Fruit fly (Drosophila melanogaster): ENCODE results near the gene hzg.
A peak's percentile ranks its signal among the peaks of the same experiment; 100 is the strongest.

hzg gene

dm6 chr3L:16043045-16043781 is 38.7 kb upstream of the hzg start (continued):
- TF ChIP-seq CG4424 (GFP tag; optimal IDR thresholded peaks at IDR 0.05) = peak; percentile 34
- peak; percentile 72 for TF ChIP-seq cg (GFP tag; optimal IDR thresholded peaks at IDR 0.05)
- peak; percentile 96 for TF ChIP-seq sqz (GFP tag; optimal IDR thresholded peaks at IDR 0.05)
- TF ChIP-seq fu2 (GFP tag; optimal IDR thresholded peaks at IDR 0.05) = no peak
- TF ChIP-seq CG1603 (tag; optimal IDR thresholded peaks at IDR 0.05) = no peak
- no peak for TF ChIP-seq ase (GFP tag; IDR thresholded peaks at IDR 0.05)
- 0 out of 3 replicates have a peak, but pooled peaks have one; percentile 43 for TF ChIP-seq CG11456 (GFP tag; IDR thresholded peaks at IDR 0.05)
- peak; percentile 54 for TF ChIP-seq Med (GFP tag)
- TF ChIP-seq Bgb (GFP tag; IDR thresholded peaks at IDR 0.05; ENCODE audit: partially characterized antibody) = no peak
- TF ChIP-seq D19A (tag; optimal IDR thresholded peaks at IDR 0.05) = peak; percentile 72
- TF ChIP-seq stc (GFP tag; IDR thresholded peaks at IDR 0.05) = 0 out of 2 replicates have a peak, but pooled peaks have one; percentile 33
- TF ChIP-seq CG8924 (tag; optimal IDR thresholded peaks at IDR 0.05) = peak; percentile 25
- no peak for TF ChIP-seq sc (optimal IDR thresholded peaks at IDR 0.05)
- TF ChIP-seq sc (GFP tag; optimal IDR thresholded peaks at IDR 0.05) = peak; percentile 28
- TF ChIP-seq CG12391 (tag; optimal IDR thresholded peaks at IDR 0.05) = peak; percentile 71
- TF ChIP-seq CG18476 (GFP tag; optimal IDR thresholded peaks at IDR 0.05) = no peak
- TF ChIP-seq HHEX (GFP tag; optimal IDR thresholded peaks at IDR 0.05) = peak; percentile 49
- TF ChIP-seq dpn (GFP tag; optimal IDR thresholded peaks at IDR 0.05) = peak in 1 of 2 experiments; percentile 21
- TF ChIP-seq bsh (GFP tag; optimal IDR thresholded peaks at IDR 0.05) = peak; percentile 74 to 81
- no peak for TF ChIP-seq CG32772 (GFP tag; IDR thresholded peaks at IDR 0.05)
- TF ChIP-seq Oli (tag; optimal IDR thresholded peaks at IDR 0.05) = peak; percentile 69
- no peak for TF ChIP-seq pzg (GFP tag; optimal IDR thresholded peaks at IDR 0.05)
- peak; percentile 9 for TF ChIP-seq CG9437 (GFP tag; optimal IDR thresholded peaks at IDR 0.05)
- no peak for TF ChIP-seq caup (GFP tag; optimal IDR thresholded peaks at IDR 0.05; ENCODE audit: severe bottlenecking)
- no peak for TF ChIP-seq CG14965 (GFP tag; optimal IDR thresholded peaks at IDR 0.05; ENCODE audit: borderline replicate concordance)
- TF ChIP-seq CG30403 (GFP tag; optimal IDR thresholded peaks at IDR 0.05) = peak; percentile 13
- TF ChIP-seq Hr51 (GFP tag; optimal IDR thresholded peaks at IDR 0.05) = peak in 1 of 2 experiments; percentile 51
- no peak for TF ChIP-seq CG14441 (GFP tag; IDR thresholded peaks at IDR 0.05)
- TF ChIP-seq CG6254 (GFP tag; optimal IDR thresholded peaks at IDR 0.05) = peak; percentile 37
- TF ChIP-seq hbn (GFP tag; IDR thresholded peaks at IDR 0.05; ENCODE audit: partially characterized antibody) = no peak
- TF ChIP-seq Hmr (GFP tag; optimal IDR thresholded peaks at IDR 0.05) = peak; percentile 20
- TF ChIP-seq sr (GFP tag; IDR thresholded peaks at IDR 0.05) = no peak
- peak; percentile 66 for TF ChIP-seq CG2678 (tag; optimal IDR thresholded peaks at IDR 0.05)
- TF ChIP-seq phol (tag; optimal IDR thresholded peaks at IDR 0.05) = peak; percentile 54
- TF ChIP-seq Asciz (GFP tag; optimal IDR thresholded peaks at IDR 0.05) = peak; percentile 24
- TF ChIP-seq rib (GFP tag; IDR thresholded peaks at IDR 0.05) = peak; percentile 24; the same call in 1 of the 2 replicates
- peak; percentile 40 for TF ChIP-seq CG13775 (GFP tag; optimal IDR thresholded peaks at IDR 0.05)
- no peak for TF ChIP-seq CG6765 (GFP tag; optimal IDR thresholded peaks at IDR 0.05)
- TF ChIP-seq gem (tag; optimal IDR thresholded peaks at IDR 0.05) = peak; percentile 73
- peak; percentile 44 for TF ChIP-seq CG15479 (GFP tag; optimal IDR thresholded peaks at IDR 0.05)
- TF ChIP-seq dysf (GFP tag; IDR thresholded peaks at IDR 0.05) = peak; percentile 53; the same call in 1 of the 3 replicates
- peak; percentile 93 for TF ChIP-seq crol (GFP tag; IDR thresholded peaks at IDR 0.05)
- peak; percentile 51 for TF ChIP-seq trem (tag; optimal IDR thresholded peaks at IDR 0.05)
- TF ChIP-seq CG12104 (GFP tag; optimal IDR thresholded peaks at IDR 0.05) = peak; percentile 20
- TF ChIP-seq Dip2 (GFP tag; IDR thresholded peaks at IDR 0.05) = no peak
- TF ChIP-seq CG2199 (GFP tag; IDR thresholded peaks at IDR 0.05) = peak; percentile 8; the same call in 1 of the 3 replicates
- TF ChIP-seq sug (tag; optimal IDR thresholded peaks at IDR 0.05) = no peak
- peak; percentile 3 for TF ChIP-seq CG18599 (GFP tag; optimal IDR thresholded peaks at IDR 0.05)
